Worm (Caenorhabditis elegans) whole organism, mixed stage, embryonic: ENCODE measurements around the gene K08H2.10.

ENCODE experiments used
- M03D4.4 ChIP-seq: sonication (generic microtip); optimal IDR thresholded peaks from 2 replicates; lab custom pipeline; 2017; ENCODE audit warnings: mild to moderate bottlenecking, missing genetic modification characterization, missing compliant biosample characterization
- blmp-1 ChIP-seq: fragments of 150-350 bp; optimal IDR thresholded peaks from 2 replicates; lab custom pipeline; 2014; ENCODE audit warnings: missing biosample characterization, missing genetic modification characterization
- ceh-39 ChIP-seq: fragments of 150-350 bp; optimal IDR thresholded peaks from 2 replicates; lab custom pipeline; 2014; ENCODE audit warnings: missing biosample characterization, missing genetic modification characterization
- ceh-43 ChIP-seq: fragments of 200-800 bp; sonication (Bioruptor generic); optimal IDR thresholded peaks from 2 replicates; lab custom pipeline; 2018; ENCODE audit warnings: mild to moderate bottlenecking, missing genetic modification characterization, moderate library complexity, missing compliant biosample characterization
- ceh-83 ChIP-seq: fragments of 200-800 bp; sonication (Bioruptor generic); optimal IDR thresholded peaks from 2 replicates; lab custom pipeline; 2018; ENCODE audit warnings: mild to moderate bottlenecking, missing genetic modification characterization, missing compliant biosample characterization
- ces-1 ChIP-seq: fragments of 150-350 bp; optimal IDR thresholded peaks from 2 replicates; lab custom pipeline; 2014; ENCODE audit warnings: missing biosample characterization, missing genetic modification reagents, missing genetic modification characterization
- cnd-1 ChIP-seq: fragments of 200-800 bp; sonication (Bioruptor generic); optimal IDR thresholded peaks from 2 replicates; lab custom pipeline; 2018; ENCODE audit warnings: mild to moderate bottlenecking, missing genetic modification characterization, missing compliant biosample characterization
- drap-1 ChIP-seq: fragments of 200-800 bp; sonication (Bioruptor generic); optimal IDR thresholded peaks from 3 replicates; lab custom pipeline; 2018; ENCODE audit warnings: mild to moderate bottlenecking, missing genetic modification characterization, missing compliant biosample characterization
- elt-1 ChIP-seq: sonication (generic microtip); optimal IDR thresholded peaks from 2 replicates; lab custom pipeline; 2017; ENCODE audit warnings: missing genetic modification characterization, mild to moderate bottlenecking, missing compliant biosample characterization, antibody characterized with exemption, moderate library complexity, borderline replicate concordance; ENCODE audit not compliant: insufficient read depth
- flh-1 ChIP-seq: fragments of 200-800 bp; sonication (Bioruptor generic); optimal IDR thresholded peaks from 2 replicates; lab custom pipeline; 2018; ENCODE audit warnings: mild to moderate bottlenecking, missing genetic modification characterization, moderate library complexity, missing compliant biosample characterization
- ham-2 ChIP-seq: fragments of 200-800 bp; sonication (Bioruptor generic); optimal IDR thresholded peaks from 2 replicates; lab custom pipeline; 2018; ENCODE audit warnings: mild to moderate bottlenecking, missing genetic modification characterization, missing compliant biosample characterization
- hlh-1 ChIP-seq: fragments of 150-350 bp; optimal IDR thresholded peaks from 2 replicates; lab custom pipeline; 2014; ENCODE audit warnings: missing biosample characterization, missing genetic modification reagents, missing genetic modification characterization
- lin-13 ChIP-seq: fragments of 150-350 bp; optimal IDR thresholded peaks from 2 replicates; lab custom pipeline; 2014; ENCODE audit warnings: missing biosample characterization, missing genetic modification characterization
- lin-32 ChIP-seq: fragments of 200-800 bp; sonication (Bioruptor generic); optimal IDR thresholded peaks from 2 replicates; lab custom pipeline; 2018; ENCODE audit warnings: mild to moderate bottlenecking, missing genetic modification characterization, missing compliant biosample characterization
- lsy-2 ChIP-seq: fragments of 150-350 bp; optimal IDR thresholded peaks from 2 replicates; lab custom pipeline; 2014; ENCODE audit warnings: missing biosample characterization, missing genetic modification characterization
- mab-5 ChIP-seq: fragments of 150-350 bp; optimal IDR thresholded peaks from 2 replicates; lab custom pipeline; 2014; ENCODE audit warnings: missing biosample characterization, missing genetic modification characterization
- mep-1 ChIP-seq: fragments of 150-350 bp; optimal IDR thresholded peaks from 2 replicates; lab custom pipeline; 2017; ENCODE audit warnings: missing biosample characterization, missing genetic modification reagents, missing genetic modification characterization, inconsistent platforms
- mls-2 ChIP-seq: sonication (generic microtip); optimal IDR thresholded peaks from 2 replicates; lab custom pipeline; 2016; ENCODE audit warnings: mild to moderate bottlenecking, missing genetic modification characterization, moderate library complexity, missing compliant biosample characterization
- nhr-12 ChIP-seq: fragments of 150-350 bp; optimal IDR thresholded peaks from 2 replicates; lab custom pipeline; 2014; ENCODE audit warnings: missing biosample characterization, missing genetic modification characterization
- nhr-2 ChIP-seq: fragments of 150-350 bp; optimal IDR thresholded peaks from 2 replicates; lab custom pipeline; 2014; ENCODE audit warnings: missing biosample characterization, missing genetic modification characterization
- nhr-237 ChIP-seq: fragments of 150-350 bp; optimal IDR thresholded peaks from 2 replicates; lab custom pipeline; 2014; ENCODE audit warnings: missing biosample characterization, missing genetic modification characterization
- nhr-28 ChIP-seq: fragments of 150-350 bp; optimal IDR thresholded peaks from 2 replicates; lab custom pipeline; 2014; ENCODE audit warnings: missing biosample characterization, missing genetic modification characterization
- nhr-76 ChIP-seq: sonication (generic microtip); optimal IDR thresholded peaks from 2 replicates; lab custom pipeline; 2017; ENCODE audit warnings: missing biosample characterization, missing genetic modification characterization
- pha-4 ChIP-seq: fragments of 150-350 bp; optimal IDR thresholded peaks from 2 replicates; lab custom pipeline; 2018; ENCODE audit warnings: missing biosample characterization, missing genetic modification reagents, missing genetic modification characterization
- sem-2 ChIP-seq: fragments of 200-800 bp; sonication (Bioruptor generic); optimal IDR thresholded peaks from 2 replicates; lab custom pipeline; 2018; ENCODE audit warnings: mild to moderate bottlenecking, missing genetic modification characterization, missing compliant biosample characterization
- snpc-4 ChIP-seq: fragments of 150-350 bp; optimal IDR thresholded peaks from 2 replicates; lab custom pipeline; 2014; ENCODE audit warnings: missing biosample characterization, missing genetic modification characterization
- tbx-8 ChIP-seq: fragments of 200-800 bp; sonication (Bioruptor generic); optimal IDR thresholded peaks from 2 replicates; lab custom pipeline; 2018; ENCODE audit warnings: mild to moderate bottlenecking, missing genetic modification characterization, moderate library complexity, missing compliant biosample characterization
- unc-120 ChIP-seq: sonication (generic microtip); optimal IDR thresholded peaks from 2 replicates; lab custom pipeline; 2017; ENCODE audit warnings: missing genetic modification characterization, missing compliant biosample characterization; ENCODE audit not compliant: poor library complexity, severe bottlenecking
- unc-39 ChIP-seq: fragments of 150-350 bp; optimal IDR thresholded peaks from 2 replicates; lab custom pipeline; 2014; ENCODE audit warnings: missing biosample characterization, missing genetic modification characterization
- unc-62 ChIP-seq: fragments of 150-350 bp; optimal IDR thresholded peaks from 2 replicates; lab custom pipeline; 2014; ENCODE audit warnings: missing biosample characterization, missing genetic modification reagents, missing genetic modification characterization
- zip-8 ChIP-seq: fragments of 150-350 bp; optimal IDR thresholded peaks from 2 replicates; lab custom pipeline; 2014; ENCODE audit warnings: missing biosample characterization, missing genetic modification characterization
- ztf-11 ChIP-seq: fragments of 150-350 bp; optimal IDR thresholded peaks from 2 replicates; lab custom pipeline; 2014; ENCODE audit warnings: missing biosample characterization, missing genetic modification characterization

Gene K08H2.10

ce11 chrX:13257577-13257976 lies at the start of gene K08H2.10:
TSS of gene K08H2.10 (plus strand) at chrX:13257806.
- TF ChIP-seq nhr-2 (no peak), ceh-39 (no peak), unc-62 (no peak), lsy-2 (tag; lab: Kevin White, UChicago) (no peak), nhr-237 (tag; lab: Kevin White, UChicago) (no peak), unc-39 (tag; lab: Kevin White, UChicago) (no peak), elt-1 (tag; lab: Kevin White, UChicago) (no peak), ceh-43 (GFP tag; lab: Kevin White, UChicago) (no peak), mep-1 (tag; lab: Kevin White, UChicago) (no peak), tbx-8 (GFP tag; lab: Kevin White, UChicago) (no peak), nhr-76 (tag; lab: Kevin White, UChicago) (no peak), blmp-1 (no peak), flh-1 (GFP tag; lab: Kevin White, UChicago) (no peak), lin-32 (GFP tag; lab: Kevin White, UChicago) (no peak), ham-2 (GFP tag; lab: Kevin White, UChicago) (no peak), mls-2 (tag; lab: Kevin White, UChicago) (no peak), nhr-28 (no peak), snpc-4 (tag; lab: Kevin White, UChicago) (no peak), cnd-1 (no peak), zip-8 (tag; lab: Kevin White, UChicago) (no peak)

ce11 chrX:13209026-13209425 lies 48.6 kb upstream of the K08H2.10 start:
- no peak for TF ChIP-seq ceh-83 (GFP tag; lab: Kevin White, UChicago)
- no peak for TF ChIP-seq M03D4.4 (tag; lab: Kevin White, UChicago)
- TF ChIP-seq pha-4 (tag; lab: Kevin White, UChicago): no peak
- no peak for TF ChIP-seq ztf-11
- no peak for TF ChIP-seq nhr-28
- no peak for TF ChIP-seq cnd-1
- TF ChIP-seq unc-39 (tag; lab: Kevin White, UChicago): no peak
- TF ChIP-seq ceh-43 (GFP tag; lab: Kevin White, UChicago): no peak
- TF ChIP-seq ces-1 (GFP tag; lab: Kevin White, UChicago): no peak
- TF ChIP-seq drap-1 (GFP tag; lab: Kevin White, UChicago): no peak
- no peak for TF ChIP-seq tbx-8 (GFP tag; lab: Kevin White, UChicago)
- no peak for TF ChIP-seq nhr-237 (tag; lab: Kevin White, UChicago)
- no peak for TF ChIP-seq unc-62
- TF ChIP-seq mab-5 (tag; lab: Kevin White, UChicago): no peak
- no peak for TF ChIP-seq blmp-1
- TF ChIP-seq hlh-1 (tag; lab: Kevin White, UChicago): no peak
- TF ChIP-seq mls-2 (tag; lab: Kevin White, UChicago): no peak

- TF ChIP-seq ceh-83 (GFP tag; lab: Kevin White, UChicago): no peak
- TF ChIP-seq ces-1 (GFP tag; lab: Kevin White, UChicago): peak; percentile 40
- peak; percentile 16 for TF ChIP-seq unc-120 (tag; lab: Kevin White, UChicago)
- TF ChIP-seq mep-1 (tag; lab: Kevin White, UChicago): no peak
- TF ChIP-seq unc-39 (tag; lab: Kevin White, UChicago): no peak
- TF ChIP-seq hlh-1 (tag; lab: Kevin White, UChicago): no peak
- TF ChIP-seq lin-13: no peak
These were observed 47.1 kb upstream of the K08H2.10 start for ce11 chrX:13210478-13210877.

ce11 chrX:13212528-13212927 lies 45.1 kb upstream of the K08H2.10 start:
- TF ChIP-seq nhr-2 (no peak), nhr-12 (no peak), blmp-1 (no peak), unc-120 (tag; lab: Kevin White, UChicago) (no peak), mab-5 (tag; lab: Kevin White, UChicago) (no peak), nhr-237 (tag; lab: Kevin White, UChicago) (no peak), mls-2 (tag; lab: Kevin White, UChicago) (no peak), cnd-1 (no peak), ces-1 (GFP tag; lab: Kevin White, UChicago) (no peak), nhr-28 (no peak), ztf-11 (no peak), lin-32 (GFP tag; lab: Kevin White, UChicago) (no peak), tbx-8 (GFP tag; lab: Kevin White, UChicago) (no peak), sem-2 (GFP tag; lab: Kevin White, UChicago) (no peak), lin-13 (no peak), ceh-39 (no peak)
